Fruit fly (Drosophila melanogaster): ENCODE data around the gene CG9515.
A peak's percentile ranks its signal among the peaks of the same experiment; 100 is the strongest.

Gene CG9515

DNA sequence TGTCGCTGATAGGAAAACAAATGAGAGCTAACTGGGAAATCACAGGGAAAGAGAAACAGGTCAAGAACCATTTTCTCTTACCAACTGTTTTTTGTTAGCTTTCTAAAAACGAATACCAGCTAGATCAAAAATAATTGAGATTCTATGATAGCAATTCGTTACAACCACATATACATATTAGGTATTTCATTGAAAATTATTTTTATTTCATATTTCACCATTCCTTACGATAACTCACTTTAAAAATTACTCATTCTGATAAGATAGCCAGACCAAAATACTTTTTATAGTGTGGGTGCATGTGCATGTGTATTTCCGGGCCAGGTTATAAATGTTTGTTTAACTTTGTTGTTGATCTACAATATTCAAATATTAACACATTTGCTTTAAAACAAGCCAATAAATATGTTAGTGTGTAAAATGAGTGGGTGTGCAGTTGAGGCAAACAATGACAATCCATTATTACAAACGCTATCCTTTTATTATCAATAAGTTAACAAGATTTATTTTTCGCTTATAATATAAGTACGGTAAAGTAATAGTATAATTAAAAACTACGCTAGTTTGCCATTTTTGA, 5.1 kb downstream of the CG9515 start (continued):
- TF ChIP-seq chinmo (GFP tag; IDR thresholded peaks at IDR 0.05; ENCODE audit: partially characterized antibody) = no peak
- TF ChIP-seq odd (GFP tag; optimal IDR thresholded peaks at IDR 0.05) = peak; percentile 24
- peak; percentile 36 for TF ChIP-seq Fer1 (GFP tag; optimal IDR thresholded peaks at IDR 0.05)
- TF ChIP-seq pfk (GFP tag; optimal IDR thresholded peaks at IDR 0.05) = no peak
- no peak for TF ChIP-seq Jarid2 (GFP tag; optimal IDR thresholded peaks at IDR 0.05)
- TF ChIP-seq CG8281 (tag; optimal IDR thresholded peaks at IDR 0.05) = peak; percentile 73
- TF ChIP-seq CG12299 (tag; optimal IDR thresholded peaks at IDR 0.05) = peak; percentile 59
- no peak for TF ChIP-seq Ravus (GFP tag; IDR thresholded peaks at IDR 0.05)
- TF ChIP-seq CG9817 (tag; optimal IDR thresholded peaks at IDR 0.05) = peak; percentile 8
- peak; percentile 22 for TF ChIP-seq Hmr (GFP tag; optimal IDR thresholded peaks at IDR 0.05)
- TF ChIP-seq aop (GFP tag; IDR thresholded peaks at IDR 0.05) = no peak
- TF ChIP-seq CG9215 (GFP tag; IDR thresholded peaks at IDR 0.05) = no peak
- no peak for TF ChIP-seq CG8359 (GFP tag; optimal IDR thresholded peaks at IDR 0.05; ENCODE audit: borderline replicate concordance)
- peak; percentile 21 for TF ChIP-seq CG12769 (tag; optimal IDR thresholded peaks at IDR 0.05)
- no peak for TF ChIP-seq CG15011 (GFP tag; optimal IDR thresholded peaks at IDR 0.05)
- TF ChIP-seq onecut (GFP tag; IDR thresholded peaks at IDR 0.05) = peak; percentile 7; the same call in 1 of the 2 replicates
- TF ChIP-seq Med (GFP tag) = peak; percentile 69
- peak; percentile 16 for TF ChIP-seq CG4707 (GFP tag; optimal IDR thresholded peaks at IDR 0.05)
- no peak for TF ChIP-seq insv (GFP tag; optimal IDR thresholded peaks at IDR 0.05)
- TF ChIP-seq CG34422 (GFP tag; IDR thresholded peaks at IDR 0.05) = no peak
- peak; percentile 17 for TF ChIP-seq CG1603 (tag; optimal IDR thresholded peaks at IDR 0.05)
- no peak for TF ChIP-seq chif (GFP tag; optimal IDR thresholded peaks at IDR 0.05)
- no peak for TF ChIP-seq CG8290 (GFP tag; optimal IDR thresholded peaks at IDR 0.05)
- peak in 1 of 2 experiments; percentile 73 for TF ChIP-seq CG8290 (tag; optimal IDR thresholded peaks at IDR 0.05)
- no peak for TF ChIP-seq sim (GFP tag; IDR thresholded peaks at IDR 0.05)
- peak; percentile 30 for TF ChIP-seq Fer3 (tag; optimal IDR thresholded peaks at IDR 0.05)
- TF ChIP-seq salm (tag; optimal IDR thresholded peaks at IDR 0.05) = peak; percentile 47
- TF ChIP-seq Asciz (GFP tag; optimal IDR thresholded peaks at IDR 0.05) = peak; percentile 67
- peak; percentile 7 for TF ChIP-seq CG3281 (GFP tag; optimal IDR thresholded peaks at IDR 0.05)
- TF ChIP-seq gem (tag; optimal IDR thresholded peaks at IDR 0.05) = peak; percentile 2
- TF ChIP-seq CG17568 (GFP tag; optimal IDR thresholded peaks at IDR 0.05) = peak; percentile 59
- TF ChIP-seq CG15601 (tag; optimal IDR thresholded peaks at IDR 0.05) = peak; percentile 54
- no peak for TF ChIP-seq ac (GFP tag; optimal IDR thresholded peaks at IDR 0.05)
- TF ChIP-seq sens (GFP tag) = peak; percentile 58
- TF ChIP-seq MTF-1 (GFP tag; optimal IDR thresholded peaks at IDR 0.05; ENCODE audit: borderline replicate concordance) = peak; percentile 53
- peak; percentile 72 for TF ChIP-seq wek (GFP tag; optimal IDR thresholded peaks at IDR 0.05)
- no peak for TF ChIP-seq CG31441 (GFP tag; IDR thresholded peaks at IDR 0.05)
- TF ChIP-seq CHES-1-like (GFP tag; optimal IDR thresholded peaks at IDR 0.05) = no peak
- TF ChIP-seq Atf3 (GFP tag; optimal IDR thresholded peaks at IDR 0.05) = no peak
- TF ChIP-seq Trl (optimal IDR thresholded peaks at IDR 0.05) = no peak
- TF ChIP-seq Trl (GFP tag; optimal IDR thresholded peaks at IDR 0.05) = no peak
- no peak for TF ChIP-seq h (optimal IDR thresholded peaks at IDR 0.05)
- TF ChIP-seq CG4404 (GFP tag; IDR thresholded peaks at IDR 0.05) = no peak
- TF ChIP-seq fd64A (GFP tag; optimal IDR thresholded peaks at IDR 0.05) = peak; percentile 48
- no peak for TF ChIP-seq NC2α (GFP tag; optimal IDR thresholded peaks at IDR 0.05)
- TF ChIP-seq CG15479 (GFP tag; optimal IDR thresholded peaks at IDR 0.05) = no peak
- peak; percentile 56 for TF ChIP-seq CG15269 (tag; optimal IDR thresholded peaks at IDR 0.05)
- TF ChIP-seq CG3163 (GFP tag; optimal IDR thresholded peaks at IDR 0.05) = no peak
- TF ChIP-seq ATbp (GFP tag; optimal IDR thresholded peaks at IDR 0.05) = peak; percentile 57
- peak; percentile 34 for TF ChIP-seq Blimp-1 (GFP tag; optimal IDR thresholded peaks at IDR 0.05)
